Fruit fly (Drosophila melanogaster): ENCODE results near the gene kek5.

DNA sequence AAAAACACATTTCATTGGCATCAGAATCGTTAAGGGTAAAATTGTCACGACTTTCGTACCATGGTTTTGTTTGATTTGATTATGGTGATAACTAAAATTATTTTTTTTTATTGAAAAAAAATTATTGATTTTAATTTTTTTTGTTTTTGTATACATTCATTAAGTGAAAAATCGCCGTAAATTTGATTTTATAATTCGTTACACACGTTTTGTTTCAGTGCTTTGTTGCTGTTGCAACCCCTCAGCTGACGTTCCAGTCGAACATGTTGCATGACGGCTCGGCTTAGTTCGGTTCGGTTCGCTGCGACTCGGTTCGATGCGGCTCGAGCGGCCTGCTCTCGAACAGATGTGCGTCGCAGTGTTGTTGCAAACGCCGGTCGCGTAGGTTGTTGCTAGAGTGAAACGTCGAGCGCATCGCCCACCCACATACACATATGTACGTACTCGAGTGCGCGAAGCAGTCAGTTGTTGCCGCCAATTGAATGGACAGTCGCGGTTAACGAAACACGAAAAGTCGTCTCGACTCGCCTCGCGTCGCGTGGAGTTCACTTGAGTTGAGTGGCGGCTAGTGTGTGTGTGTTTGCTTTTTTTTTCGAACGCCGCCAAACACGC lies at the start of gene kek5:
- TF ChIP-seq CG1620 (GFP tag; optimal IDR thresholded peaks at IDR 0.05) (no peak), pad (GFP tag; optimal IDR thresholded peaks at IDR 0.05) (no peak), Hr96 (GFP tag; optimal IDR thresholded peaks at IDR 0.05) (no peak), ovo (GFP tag; optimal IDR thresholded peaks at IDR 0.05) (no peak), kay (GFP tag; ENCODE audit: borderline replicate concordance) (no peak), CG14711 (tag; optimal IDR thresholded peaks at IDR 0.05) (no peak), CG12768 (GFP tag; optimal IDR thresholded peaks at IDR 0.05) (no peak), toe (GFP tag; optimal IDR thresholded peaks at IDR 0.05) (no peak), Mnt (GFP tag; optimal IDR thresholded peaks at IDR 0.05) (peak; percentile 52)

Data from whole organism, adult.